Fruit fly (Drosophila melanogaster): ENCODE measurements around the gene PIG-P.

Gene PIG-P

dm6 chr3R:26010628-26011027, 47.4 kb downstream of the PIG-P start (continued):
- TF ChIP-seq CG4404 (GFP tag; IDR thresholded peaks at IDR 0.05) (no peak), Drgx (GFP tag; IDR thresholded peaks at IDR 0.05) (no peak), CG2875 (GFP tag; optimal IDR thresholded peaks at IDR 0.05) (no peak), CG15269 (tag; optimal IDR thresholded peaks at IDR 0.05) (no peak), GATAe (GFP tag; conservative IDR thresholded peaks at IDR 0.05) (no peak), CG11723 (GFP tag; optimal IDR thresholded peaks at IDR 0.05) (no peak), CG9609 (GFP tag; optimal IDR thresholded peaks at IDR 0.05) (no peak), Hsf (GFP tag; optimal IDR thresholded peaks at IDR 0.05) (no peak), gcm (GFP tag; optimal IDR thresholded peaks at IDR 0.05) (peak; percentile 22), klu (GFP tag; IDR thresholded peaks at IDR 0.05) (no peak), crp (GFP tag; optimal IDR thresholded peaks at IDR 0.05) (no peak), yki (optimal IDR thresholded peaks at IDR 0.05) (no peak), CG3995 (GFP tag; optimal IDR thresholded peaks at IDR 0.05) (no peak), schlank (tag; optimal IDR thresholded peaks at IDR 0.05) (no peak), dmrt11E (tag; optimal IDR thresholded peaks at IDR 0.05) (peak; percentile 17), CG8290 (GFP tag; optimal IDR thresholded peaks at IDR 0.05) (peak; percentile 4), CG8290 (tag; optimal IDR thresholded peaks at IDR 0.05) (no peak), Med (GFP tag) (peak; percentile 62), shn (GFP tag; optimal IDR thresholded peaks at IDR 0.05) (no peak), Six4 (GFP tag; optimal IDR thresholded peaks at IDR 0.05) (peak; percentile 43), MESR4 (GFP tag; optimal IDR thresholded peaks at IDR 0.05) (no peak), Xbp1 (GFP tag; optimal IDR thresholded peaks at IDR 0.05) (no peak), Taf1 (GFP tag; IDR thresholded peaks at IDR 0.05) (no peak), slbo (GFP tag; IDR thresholded peaks at IDR 0.05) (no peak), ATbp (GFP tag; optimal IDR thresholded peaks at IDR 0.05) (no peak), CG34422 (GFP tag; IDR thresholded peaks at IDR 0.05) (no peak), insv (GFP tag; optimal IDR thresholded peaks at IDR 0.05) (peak in 1 of 2 experiments; percentile 74), so (GFP tag; IDR thresholded peaks at IDR 0.05) (no peak), Elba2 (GFP tag; optimal IDR thresholded peaks at IDR 0.05) (no peak), B-H1 (GFP tag; IDR thresholded peaks at IDR 0.05) (no peak), CG4360 (GFP tag; IDR thresholded peaks at IDR 0.05) (peak; percentile 74), Poxn (GFP tag; IDR thresholded peaks at IDR 0.05) (no peak), CG15011 (GFP tag; optimal IDR thresholded peaks at IDR 0.05) (no peak), odd (GFP tag; optimal IDR thresholded peaks at IDR 0.05) (peak; percentile 14), maf-S (GFP tag; optimal IDR thresholded peaks at IDR 0.05) (no peak), PHDP (tag; optimal IDR thresholded peaks at IDR 0.05) (no peak), CG31388 (GFP tag; optimal IDR thresholded peaks at IDR 0.05) (no peak), NC2β (GFP tag; optimal IDR thresholded peaks at IDR 0.05) (peak; percentile 28), Meics (GFP tag; optimal IDR thresholded peaks at IDR 0.05) (no peak), dimm (GFP tag; IDR thresholded peaks at IDR 0.05) (no peak), YL-1 (GFP tag; optimal IDR thresholded peaks at IDR 0.05) (no peak), dpn (GFP tag; optimal IDR thresholded peaks at IDR 0.05) (no peak), fu2 (GFP tag; optimal IDR thresholded peaks at IDR 0.05) (no peak), HLHmδ (GFP tag; optimal IDR thresholded peaks at IDR 0.05) (peak; percentile 99), prd (optimal IDR thresholded peaks at IDR 0.05) (no peak), prd (GFP tag; IDR thresholded peaks at IDR 0.05) (no peak; the same call in 2 of the 3 replicates), tup (GFP tag; optimal IDR thresholded peaks at IDR 0.05) (no peak), CG3407 (GFP tag; optimal IDR thresholded peaks at IDR 0.05) (no peak), pros (GFP tag; optimal IDR thresholded peaks at IDR 0.05) (peak; percentile 80), CG9215 (GFP tag; IDR thresholded peaks at IDR 0.05) (no peak), CG7271 (tag; optimal IDR thresholded peaks at IDR 0.05) (no peak), Scr (GFP tag; IDR thresholded peaks at IDR 0.05; ENCODE audit: partially characterized antibody) (no peak), Lim3 (GFP tag; IDR thresholded peaks at IDR 0.05) (no peak)

Measured in whole organism, embryonic.